Fruit fly (Drosophila melanogaster) whole organism, prepupa: ENCODE data around the gene CG32369.

Experiments used
- Blimp-1 ChIP-seq: fragments of 200-800 bp; sonication (Bioruptor generic); optimal IDR thresholded peaks from 3 replicates; lab custom pipeline; 2017; ENCODE audit warnings: missing biosample characterization, missing genetic modification characterization, mild to moderate bottlenecking, moderate library complexity, missing genetic modification reagents
- CG11294 ChIP-seq: fragments of 200-800 bp; sonication (Bioruptor generic); IDR thresholded peaks from 2 replicates; pipeline ENCODE4 v1.3.6; 2022; ENCODE audit warnings: missing biosample characterization, missing genetic modification characterization
- CG11762 ChIP-seq: fragments of 200-800 bp; sonication (Bioruptor generic); optimal IDR thresholded peaks from 3 replicates; lab custom pipeline; 2016; ENCODE audit warnings: missing biosample characterization, missing genetic modification characterization; ENCODE audit not compliant: insufficient read depth
- CG16779 ChIP-seq: fragments of 200-800 bp; sonication (Bioruptor generic); optimal IDR thresholded peaks from 3 replicates; lab custom pipeline; 2017; ENCODE audit warnings: missing biosample characterization, mild to moderate bottlenecking, missing genetic modification characterization
- CG3032 ChIP-seq: fragments of 200-800 bp; optimal IDR thresholded peaks from 2 replicates; lab custom pipeline; 2019; ENCODE audit warnings: missing biosample characterization, mild to moderate bottlenecking, missing genetic modification characterization, moderate library complexity
- CG3919 ChIP-seq: fragments of 200-800 bp; sonication (Bioruptor generic); optimal IDR thresholded peaks from 3 replicates; lab custom pipeline; 2016; ENCODE audit warnings: missing biosample characterization, missing genetic modification characterization
- CG4318 ChIP-seq: fragments of 200-800 bp; sonication (Bioruptor generic); optimal IDR thresholded peaks from 3 replicates; lab custom pipeline; 2017; ENCODE audit warnings: missing biosample characterization, mild to moderate bottlenecking, missing genetic modification characterization
- CG6276 ChIP-seq: fragments of 200-800 bp; sonication (Bioruptor generic); optimal IDR thresholded peaks from 2 replicates; lab custom pipeline; 2017; ENCODE audit warnings: missing biosample characterization, mild to moderate bottlenecking, missing genetic modification characterization
- CG8319 ChIP-seq: fragments of 200-800 bp; sonication (Bioruptor generic); optimal IDR thresholded peaks from 3 replicates; lab custom pipeline; 2016; ENCODE audit warnings: missing biosample characterization, missing genetic modification characterization
- CG9139 ChIP-seq: fragments of 200-800 bp; sonication (Bioruptor generic); optimal IDR thresholded peaks from 3 replicates; lab custom pipeline; 2017; ENCODE audit warnings: missing biosample characterization, mild to moderate bottlenecking, missing genetic modification characterization
- Eip75B ChIP-seq: fragments of 200-800 bp; sonication (Bioruptor generic); optimal IDR thresholded peaks from 3 replicates; lab custom pipeline; 2016; ENCODE audit warnings: missing biosample characterization, missing genetic modification characterization
- Eip78C ChIP-seq: fragments of 200-800 bp; sonication (Bioruptor generic); peaks from one replicate; lab custom pipeline; 2016; ENCODE audit warnings: missing biosample characterization, missing genetic modification characterization
- Eip93F ChIP-seq: fragments of 200-800 bp; sonication (Bioruptor generic); optimal IDR thresholded peaks from 2 replicates; lab custom pipeline; 2016; ENCODE audit warnings: missing biosample characterization, mild to moderate bottlenecking, missing genetic modification characterization
- Ets96B ChIP-seq: fragments of 200-800 bp; optimal IDR thresholded peaks from 2 replicates; lab custom pipeline; 2019; ENCODE audit warnings: missing biosample characterization, mild to moderate bottlenecking, missing genetic modification characterization, moderate library complexity
- Gug ChIP-seq: fragments of 200-800 bp; sonication (Bioruptor generic); IDR thresholded peaks from 2 replicates; pipeline ENCODE4 v1.3.6; 2022; ENCODE audit warnings: missing biosample characterization, missing genetic modification characterization
- Hr4 ChIP-seq: fragments of 200-800 bp; sonication (Bioruptor generic); optimal IDR thresholded peaks from 3 replicates; lab custom pipeline; 2016; ENCODE audit warnings: missing biosample characterization, missing genetic modification characterization
- Lpt ChIP-seq: fragments of 200-800 bp; sonication (Bioruptor generic); optimal IDR thresholded peaks from 3 replicates; lab custom pipeline; 2016; ENCODE audit warnings: missing biosample characterization, missing genetic modification characterization
- Met ChIP-seq: fragments of 200-800 bp; sonication (Bioruptor generic); optimal IDR thresholded peaks from 3 replicates; lab custom pipeline; 2016; ENCODE audit warnings: missing biosample characterization, missing genetic modification characterization
- OdsH ChIP-seq: fragments of 200-800 bp; sonication (Bioruptor generic); optimal IDR thresholded peaks from 3 replicates; lab custom pipeline; 2016; ENCODE audit warnings: missing biosample characterization, missing genetic modification characterization
- Smox ChIP-seq: fragments of 200-800 bp; sonication (Bioruptor generic); optimal IDR thresholded peaks from 3 replicates; lab custom pipeline; 2016; ENCODE audit warnings: missing biosample characterization, missing genetic modification characterization
- Sox14 ChIP-seq: fragments of 200-800 bp; sonication (Bioruptor generic); optimal IDR thresholded peaks from 3 replicates; lab custom pipeline; 2016; ENCODE audit warnings: missing biosample characterization, missing genetic modification characterization
- achi ChIP-seq: fragments of 200-800 bp; sonication (Bioruptor generic); optimal IDR thresholded peaks from 3 replicates; lab custom pipeline; 2016; ENCODE audit warnings: missing biosample characterization, missing genetic modification characterization
- acj6 ChIP-seq: fragments of 200-800 bp; sonication (Bioruptor generic); optimal IDR thresholded peaks from 3 replicates; lab custom pipeline; 2016; ENCODE audit warnings: missing biosample characterization, missing genetic modification characterization
- cyc ChIP-seq: fragments of 200-800 bp; sonication (Bioruptor generic); optimal IDR thresholded peaks from 3 replicates; lab custom pipeline; 2016; ENCODE audit warnings: missing biosample characterization, missing genetic modification characterization
- dsx ChIP-seq: fragments of 200-800 bp; optimal IDR thresholded peaks from 3 replicates; lab custom pipeline; 2019; ENCODE audit warnings: missing biosample characterization, mild to moderate bottlenecking, missing genetic modification characterization, moderate library complexity; ENCODE audit not compliant: poor library complexity, severe bottlenecking
- fd85E ChIP-seq: fragments of 200-800 bp; sonication (Bioruptor generic); optimal IDR thresholded peaks from 3 replicates; lab custom pipeline; 2016; ENCODE audit warnings: missing biosample characterization, missing genetic modification characterization
- salr ChIP-seq, 2 experiments: fragments of 200-800 bp; sonication (Bioruptor generic); optimal IDR thresholded peaks; 3 replicates each; lab custom pipeline; 2016 to 2018; ENCODE audit warnings: missing biosample characterization in 2 of 2, missing genetic modification characterization in 2 of 2, mild to moderate bottlenecking in 1 of 2
- spab ChIP-seq: fragments of 200-800 bp; sonication (Bioruptor generic); optimal IDR thresholded peaks from 2 replicates; lab custom pipeline; 2017; ENCODE audit warnings: missing biosample characterization, mild to moderate bottlenecking, missing genetic modification characterization, missing genetic modification reagents
- ss ChIP-seq, 2 experiments: fragments of 200-800 bp; sonication (Bioruptor generic); optimal IDR thresholded peaks; 2 replicates in 1 of 2; 3 replicates in 1 of 2; lab custom pipeline; 2017 to 2018; ENCODE audit warnings: mild to moderate bottlenecking in 2 of 2, missing biosample characterization in 2 of 2, missing genetic modification characterization in 2 of 2, moderate library complexity in 1 of 2
- vri ChIP-seq: fragments of 200-800 bp; sonication (Bioruptor generic); optimal IDR thresholded peaks from 3 replicates; lab custom pipeline; 2016; ENCODE audit warnings: missing biosample characterization, mild to moderate bottlenecking, missing genetic modification characterization

CG32369 gene

DNA sequence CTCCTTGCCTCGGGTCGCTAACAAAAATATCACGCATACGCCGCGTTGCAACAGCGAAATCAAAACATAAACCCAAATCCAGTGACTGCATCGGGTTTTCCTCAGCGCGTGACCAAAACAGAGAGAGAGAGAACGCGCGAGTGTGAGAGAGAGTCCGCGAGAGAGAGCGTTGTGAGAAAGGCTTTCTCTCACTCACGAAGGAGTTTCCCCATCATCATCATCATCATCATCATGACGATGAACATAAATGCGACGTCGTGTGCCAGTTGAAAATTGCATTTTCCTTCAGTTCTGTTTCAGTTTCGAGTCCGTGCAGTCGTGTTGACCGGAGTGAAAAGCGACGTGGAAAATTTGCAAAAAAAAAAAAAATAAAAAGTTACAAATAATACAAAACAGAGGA, 62.6 kb downstream of the CG32369 start, which contains the start of gene CG13685:
Gene CG13685 (plus strand): TSS at position 301 of the 400 bp plus-strand sequence.
- no peak for TF ChIP-seq CG11294 (GFP tag; lab: Robert Waterston, UW)
- peak; percentile 25 for TF ChIP-seq Eip78C

DNA sequence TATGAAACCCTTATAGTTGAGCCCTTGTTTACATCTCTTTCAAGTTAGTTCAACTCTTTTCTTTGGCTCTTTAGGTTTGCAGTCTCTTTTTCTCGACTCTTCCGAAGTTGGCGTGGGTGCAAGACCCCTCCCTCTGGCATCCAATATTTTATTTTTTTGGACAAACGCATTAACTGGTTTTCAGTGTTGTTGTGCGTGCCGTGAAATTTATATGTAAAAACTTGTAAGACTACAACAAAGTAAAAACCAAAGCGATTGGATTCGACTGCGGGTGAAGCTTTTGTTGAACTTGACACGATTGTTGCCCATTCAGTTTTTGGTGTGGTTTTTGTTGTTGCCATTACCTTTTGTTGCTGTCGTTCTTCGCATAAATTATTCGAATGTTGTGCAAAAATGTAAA, 65.9 kb downstream of the CG32369 start:
- TF ChIP-seq dsx (GFP tag; lab: Kevin White, UChicago) (peak; percentile 92), Eip75B (no peak), Gug (GFP tag; lab: Robert Waterston, UW) (no peak)

DNA sequence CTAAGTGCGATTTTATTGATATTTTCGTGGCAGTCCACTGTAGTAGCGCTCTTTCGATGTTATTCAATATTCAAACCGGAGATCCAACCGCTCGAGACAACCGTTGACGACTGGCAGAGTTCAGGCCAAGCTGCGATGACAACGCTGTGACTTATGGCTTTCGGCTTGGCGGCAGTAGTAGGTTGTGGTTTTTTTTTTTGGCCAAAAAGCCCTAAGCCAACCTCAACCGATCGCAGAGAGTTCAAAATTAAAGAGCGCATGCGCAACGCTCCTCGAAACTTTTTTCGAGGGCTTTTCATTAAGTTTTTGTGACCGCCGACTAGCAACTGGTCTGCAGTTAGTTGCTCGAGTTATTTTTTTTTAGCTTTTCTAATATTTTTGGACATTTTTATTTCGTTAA, 66.7 kb downstream of the CG32369 start, which contains the start of gene Snmp2:
Gene Snmp2 (minus strand): TSS at position 101 of the 400 bp plus-strand sequence.
- TF ChIP-seq Eip93F (no peak), CG6276 (GFP tag; lab: Kevin White, UChicago) (no peak), CG9139 (GFP tag; lab: Kevin White, UChicago) (no peak), dsx (GFP tag; lab: Kevin White, UChicago) (no peak), cyc (GFP tag; lab: Kevin White, UChicago) (no peak), Blimp-1 (GFP tag; lab: Kevin White, UChicago) (no peak), Smox (no peak), vri (GFP tag; lab: Kevin White, UChicago) (no peak), salr (GFP tag; optimal IDR thresholded peaks at IDR 0.05; lab: Kevin White, UChicago) (no peak), CG8319 (no peak), acj6 (GFP tag; lab: Kevin White, UChicago) (no peak), Sox14 (GFP tag; lab: Kevin White, UChicago) (no peak), CG3919 (GFP tag; lab: Kevin White, UChicago) (no peak)

DNA sequence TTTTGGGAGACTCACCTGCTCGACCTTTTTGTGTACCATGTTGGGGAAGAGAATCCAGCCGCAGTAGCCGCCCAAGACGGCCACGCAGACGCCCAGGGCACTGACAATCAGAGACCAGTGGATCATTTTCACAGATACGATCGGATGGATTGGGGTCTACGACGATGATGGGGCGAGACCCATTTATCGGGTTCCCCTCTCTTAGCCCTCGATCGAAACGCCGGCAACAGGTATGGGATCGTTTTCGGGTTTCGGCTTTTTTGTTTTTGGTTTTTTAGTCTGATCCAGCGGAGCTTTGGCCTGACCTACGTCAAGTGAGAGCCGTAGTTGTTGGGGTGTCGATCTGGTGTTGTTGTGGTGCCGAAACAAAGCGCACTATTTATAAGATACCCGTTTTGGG, 67.7 kb downstream of the CG32369 start:
- TF ChIP-seq Eip78C (peak; percentile 48), Gug (GFP tag; lab: Robert Waterston, UW) (no peak)

DNA sequence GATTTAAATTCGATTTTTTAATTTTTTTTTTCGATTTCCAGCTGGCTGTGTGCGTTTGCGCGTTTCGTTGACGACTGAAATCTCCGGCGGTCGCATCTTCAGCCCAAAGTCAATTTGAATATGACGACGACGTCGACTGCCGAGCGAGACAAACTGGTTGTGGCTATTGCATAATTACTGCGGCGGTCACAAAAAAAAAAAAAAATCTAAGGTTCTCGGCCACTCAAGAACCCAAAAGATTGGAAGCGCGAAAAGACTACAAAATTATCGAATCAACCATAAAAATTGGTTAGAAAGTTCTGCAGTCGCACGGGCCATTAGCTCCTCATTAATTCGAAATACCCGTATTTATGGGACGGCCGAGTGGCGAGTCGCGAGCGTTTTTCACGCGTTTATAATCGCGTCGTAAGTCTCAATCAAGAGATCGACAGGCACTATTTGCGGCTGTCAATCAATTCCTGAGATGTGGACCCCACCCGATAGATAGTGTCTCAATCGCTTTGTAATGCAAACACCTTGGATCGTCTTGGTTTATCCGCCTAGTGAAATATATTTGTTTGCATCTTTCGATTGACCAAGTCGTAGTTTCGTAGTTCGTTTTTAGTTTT, 77.4 kb downstream of the CG32369 start, which contains the start of gene CG8492:
Gene CG8492 (minus strand): TSS at position 51 of the 608 bp plus-strand sequence.
- TF ChIP-seq CG3919 (GFP tag; lab: Kevin White, UChicago): no peak
- no peak for TF ChIP-seq Met (GFP tag; lab: Kevin White, UChicago)
- no peak for TF ChIP-seq Gug (GFP tag; lab: Robert Waterston, UW)
- TF ChIP-seq spab (GFP tag; lab: Kevin White, UChicago): no peak
- no peak for TF ChIP-seq CG4318 (GFP tag; lab: Kevin White, UChicago)
- no peak for TF ChIP-seq CG11762 (GFP tag; lab: Kevin White, UChicago)
- no peak for TF ChIP-seq OdsH (GFP tag; lab: Kevin White, UChicago)
- no peak for TF ChIP-seq Lpt (GFP tag; lab: Kevin White, UChicago)
- TF ChIP-seq CG6276 (GFP tag; lab: Kevin White, UChicago): no peak
- no peak for TF ChIP-seq Sox14 (GFP tag; lab: Kevin White, UChicago)
- no peak for TF ChIP-seq ss (GFP tag; optimal IDR thresholded peaks at IDR 0.05; lab: Kevin White, UChicago)
- TF ChIP-seq Eip75B: no peak
- no peak for TF ChIP-seq CG16779
- TF ChIP-seq CG3032: no peak
- TF ChIP-seq dsx (GFP tag; lab: Kevin White, UChicago): no peak
- no peak for TF ChIP-seq achi (GFP tag; lab: Kevin White, UChicago)
- no peak for TF ChIP-seq Blimp-1 (GFP tag; lab: Kevin White, UChicago)
- TF ChIP-seq fd85E (GFP tag; lab: Kevin White, UChicago): no peak
- TF ChIP-seq Hr4 (GFP tag; lab: Kevin White, UChicago): no peak
- TF ChIP-seq Ets96B (tag; lab: Kevin White, UChicago): no peak
